Fruit fly (Drosophila melanogaster) ovary, adult (tissue): ENCODE data around the gene PGRP-LC.

ENCODE experiments used
- CG17801 ChIP-seq: fragments of 200-800 bp; optimal IDR thresholded peaks from 2 replicates; lab custom pipeline; 2019; ENCODE audit warnings: missing biosample characterization, mild to moderate bottlenecking, missing genetic modification characterization, moderate library complexity; ENCODE audit not compliant: partially characterized antibody

PGRP-LC gene

dm6 chr3L:9338510-9338909, at the start of gene PGRP-LC:
Gene PGRP-LC, plus strand, starts transcription at chr3L:9338810.
- no peak for TF ChIP-seq CG17801

dm6 chr3L:9304393-9304792, 34.2 kb upstream of the PGRP-LC start:
- no peak for TF ChIP-seq CG17801

dm6 chr3L:9333745-9334382, 4.7 kb upstream of the PGRP-LC start, which contains the start of gene PGRP-LA:
Gene PGRP-LA, plus strand, starts transcription at chr3L:9334332.
- no peak for TF ChIP-seq CG17801

- TF ChIP-seq CG17801, result no peak
Observed at dm6 chr3L:9335711-9336110, 2.9 kb upstream of the PGRP-LC start.

- TF ChIP-seq CG17801, result no peak
Observed at dm6 chr3L:9337942-9338468, 605 bp upstream of the PGRP-LC start.

- no peak for TF ChIP-seq CG17801
Observed at dm6 chr3L:9339021-9339420, 411 bp downstream of the PGRP-LC start.

- TF ChIP-seq CG17801, result no peak
Observed at dm6 chr3L:9340232-9340631, 1.6 kb downstream of the PGRP-LC start.

dm6 chr3L:9340839-9341238, 2.2 kb downstream of the PGRP-LC start:
- TF ChIP-seq CG17801, result no peak

dm6 chr3L:9343963-9344362, 5.4 kb downstream of the PGRP-LC start:
- TF ChIP-seq CG17801, result no peak

- TF ChIP-seq CG17801, result no peak
Observed at dm6 chr3L:9345157-9345556, 6.5 kb downstream of the PGRP-LC start.

dm6 chr3L:9349314-9349733, 10.7 kb downstream of the PGRP-LC start, which contains the start of gene PGRP-LF:
Gene PGRP-LF, plus strand, starts transcription at chr3L:9349609.
- TF ChIP-seq CG17801, result no peak

dm6 chr3L:9353733-9354132, 15.1 kb downstream of the PGRP-LC start, which contains the start of gene CG32040:
Gene CG32040, plus strand, starts transcription at chr3L:9354033.
- TF ChIP-seq CG17801, result no peak

dm6 chr3L:9355555-9355954, 16.9 kb downstream of the PGRP-LC start:
- peak; percentile 8 for TF ChIP-seq CG17801

- TF ChIP-seq CG17801, result no peak
Observed at dm6 chr3L:9356138-9356753, 17.6 kb downstream of the PGRP-LC start.

- no peak for TF ChIP-seq CG17801
Observed at dm6 chr3L:9357830-9358712, 19.5 kb downstream of the PGRP-LC start.

- TF ChIP-seq CG17801, result no peak
Observed at dm6 chr3L:9358713-9359040, 20.1 kb downstream of the PGRP-LC start, which contains the start of the genes UGP and Svip. Gene UGP, minus strand, starts transcription at chr3L:9358935. Gene Svip, plus strand, starts transcription at chr3L:9358999.

- TF ChIP-seq CG17801, result peak; percentile 47
Observed at dm6 chr3L:9360217-9360692, 21.6 kb downstream of the PGRP-LC start, which contains the start of gene Pdxk. Gene Pdxk, plus strand, starts transcription at chr3L:9360316.
